Worm (Caenorhabditis elegans): ENCODE measurements around the gene W02H5.8.
"Not testable (repeated sequence)": the region's sequence is repeated elsewhere in the genome, so short reads cannot be mapped to it uniquely, and the experiment has no call there.

The W02H5.8 gene

ce11 chrV:2600543-2600942 is 51.9 kb downstream of the W02H5.8 start:
- no peak for TF ChIP-seq unc-62 (GFP tag; optimal IDR thresholded peaks at IDR 0.05)

- TF ChIP-seq unc-62 (GFP tag; optimal IDR thresholded peaks at IDR 0.05): not testable (repeated sequence)
Measured at ce11 chrV:2598830-2599229, 53.6 kb downstream of the W02H5.8 start, which contains the start of gene F53E10.5. Gene F53E10.5 (minus strand): TSS chrV:2598930.

Data from whole organism, dauer.